Worm (Caenorhabditis elegans) whole organism, L1 larva: ENCODE data around the gene W07G1.7.

Source experiments
- C34B4.2 ChIP-seq: sonication (generic microtip); optimal IDR thresholded peaks from 2 replicates; lab custom pipeline; 2017; ENCODE audit warnings: mild to moderate bottlenecking, missing genetic modification characterization, missing compliant biosample characterization
- ama-1 ChIP-seq: fragments of 150-350 bp; optimal IDR thresholded peaks from 2 replicates; lab custom pipeline; 2014
- blmp-1 ChIP-seq: fragments of 150-350 bp; optimal IDR thresholded peaks from 2 replicates; lab custom pipeline; 2014; ENCODE audit warnings: missing biosample characterization, missing genetic modification characterization
- ceh-63 ChIP-seq: fragments of 200-800 bp; sonication (Bioruptor generic); optimal IDR thresholded peaks from 2 replicates; lab custom pipeline; 2018; ENCODE audit warnings: mild to moderate bottlenecking, missing genetic modification characterization, missing compliant biosample characterization
- ceh-8 ChIP-seq: fragments of 200-800 bp; sonication (Bioruptor generic); optimal IDR thresholded peaks from 2 replicates; lab custom pipeline; 2018; ENCODE audit warnings: mild to moderate bottlenecking, missing genetic modification characterization, moderate library complexity, missing compliant biosample characterization
- ceh-90 ChIP-seq: sonication (generic microtip); optimal IDR thresholded peaks from 2 replicates; lab custom pipeline; 2016; ENCODE audit warnings: missing genetic modification characterization, missing compliant biosample characterization
- ces-1 ChIP-seq: fragments of 150-350 bp; optimal IDR thresholded peaks from 2 replicates; lab custom pipeline; 2014; ENCODE audit warnings: missing biosample characterization, missing genetic modification reagents, missing genetic modification characterization
- dsc-1 ChIP-seq: sonication (generic microtip); optimal IDR thresholded peaks from 2 replicates; lab custom pipeline; 2016; ENCODE audit warnings: mild to moderate bottlenecking, missing genetic modification characterization, missing compliant biosample characterization
- efl-1 ChIP-seq, 4 experiments: fragments of 150-350 bp; optimal IDR thresholded peaks in 3 of 4; peaks in 1 of 4; 1 replicate in 1 of 4; 2 replicates in 3 of 4; lab custom pipeline; 2014; ENCODE audit warnings: missing biosample characterization in 2 of 4, missing genetic modification characterization in 2 of 4, missing genetic modification reagents in 2 of 4
- egl-13 ChIP-seq: sonication (generic microtip); optimal IDR thresholded peaks from 2 replicates; lab custom pipeline; 2016; ENCODE audit warnings: missing genotype, missing genetic modification reagents, missing genetic modification characterization, missing compliant biosample characterization
- elt-2 ChIP-seq: sonication (generic microtip); optimal IDR thresholded peaks from 2 replicates; lab custom pipeline; 2016; ENCODE audit warnings: missing genetic modification characterization, mild to moderate bottlenecking, inconsistent platforms, missing compliant biosample characterization, missing genetic modification reagents
- fkh-10 ChIP-seq: sonication (generic microtip); optimal IDR thresholded peaks from 2 replicates; lab custom pipeline; 2017; ENCODE audit warnings: missing biosample characterization, missing genetic modification reagents, missing genetic modification characterization
- fkh-8 ChIP-seq: sonication (generic microtip); optimal IDR thresholded peaks from 2 replicates; lab custom pipeline; 2016; ENCODE audit warnings: mild to moderate bottlenecking, missing genetic modification characterization, missing compliant biosample characterization
- fos-1 ChIP-seq: fragments of 150-350 bp; optimal IDR thresholded peaks from 2 replicates; lab custom pipeline; 2014; ENCODE audit warnings: missing biosample characterization, missing genetic modification characterization
- hlh-4 ChIP-seq: sonication (generic microtip); optimal IDR thresholded peaks from 2 replicates; lab custom pipeline; 2016; ENCODE audit warnings: mild to moderate bottlenecking, missing genetic modification characterization, missing compliant biosample characterization
- hpl-2 ChIP-seq: fragments of 150-350 bp; optimal IDR thresholded peaks from 2 replicates; lab custom pipeline; 2014; ENCODE audit warnings: missing biosample characterization, missing genetic modification reagents, missing genetic modification characterization
- lin-13 ChIP-seq: fragments of 150-350 bp; optimal IDR thresholded peaks from 2 replicates; lab custom pipeline; 2014; ENCODE audit warnings: missing biosample characterization, missing genetic modification reagents, missing genetic modification characterization
- lin-14 ChIP-seq: fragments of 200-800 bp; sonication (Bioruptor generic); optimal IDR thresholded peaks from 2 replicates; lab custom pipeline; 2018; ENCODE audit warnings: mild to moderate bottlenecking, missing genetic modification characterization, moderate library complexity, missing compliant biosample characterization
- lir-3 ChIP-seq: sonication (generic microtip); optimal IDR thresholded peaks from 2 replicates; lab custom pipeline; 2016; ENCODE audit warnings: mild to moderate bottlenecking, missing genetic modification characterization, moderate library complexity, missing compliant biosample characterization; ENCODE audit not compliant: poor library complexity
- mep-1 ChIP-seq: fragments of 150-350 bp; optimal IDR thresholded peaks from 2 replicates; lab custom pipeline; 2014; ENCODE audit warnings: missing biosample characterization, missing genetic modification characterization
- nhr-12 ChIP-seq: sonication (generic microtip); optimal IDR thresholded peaks from 2 replicates; lab custom pipeline; 2017; ENCODE audit warnings: missing biosample characterization, missing genetic modification characterization
- nhr-71 ChIP-seq: sonication (generic microtip); optimal IDR thresholded peaks from 2 replicates; lab custom pipeline; 2016; ENCODE audit warnings: mild to moderate bottlenecking, missing genetic modification characterization, moderate library complexity, missing compliant biosample characterization
- nhr-76 ChIP-seq: sonication (generic microtip); optimal IDR thresholded peaks from 2 replicates; lab custom pipeline; 2017; ENCODE audit warnings: missing biosample characterization, missing genetic modification characterization
- nhr-77 ChIP-seq: fragments of 150-350 bp; optimal IDR thresholded peaks from 2 replicates; lab custom pipeline; 2014; ENCODE audit warnings: missing biosample characterization, missing genetic modification characterization
- nhr-90 ChIP-seq: sonication (generic microtip); optimal IDR thresholded peaks from 2 replicates; lab custom pipeline; 2016; ENCODE audit warnings: mild to moderate bottlenecking, missing genetic modification characterization, missing compliant biosample characterization; ENCODE audit not compliant: poor library complexity
- pag-3 ChIP-seq: sonication (generic microtip); optimal IDR thresholded peaks from 2 replicates; lab custom pipeline; 2017; ENCODE audit warnings: missing genetic modification characterization, mild to moderate bottlenecking, missing compliant biosample characterization, antibody characterized with exemption, borderline replicate concordance; ENCODE audit not compliant: insufficient read depth
- rnt-1 ChIP-seq: sonication (generic microtip); optimal IDR thresholded peaks from 2 replicates; lab custom pipeline; 2016; ENCODE audit warnings: mild to moderate bottlenecking, missing genetic modification characterization, moderate library complexity, missing compliant biosample characterization
- snu-23 ChIP-seq: sonication (generic microtip); optimal IDR thresholded peaks from 2 replicates; lab custom pipeline; 2016; ENCODE audit warnings: missing genetic modification characterization, missing compliant biosample characterization
- sptf-1 ChIP-seq: fragments of 150-350 bp; optimal IDR thresholded peaks from 2 replicates; lab custom pipeline; 2014; ENCODE audit warnings: missing biosample characterization, missing genetic modification characterization
- tlp-1 ChIP-seq: fragments of 150-350 bp; optimal IDR thresholded peaks from 2 replicates; lab custom pipeline; 2014; ENCODE audit warnings: missing biosample characterization, missing genetic modification characterization
- unc-62 ChIP-seq: fragments of 150-350 bp; optimal IDR thresholded peaks from 2 replicates; lab custom pipeline; 2014; ENCODE audit warnings: missing biosample characterization, missing genetic modification reagents, missing genetic modification characterization
- unc-86 ChIP-seq: sonication (generic microtip); optimal IDR thresholded peaks from 2 replicates; lab custom pipeline; 2016; ENCODE audit warnings: missing genetic modification characterization, missing compliant biosample characterization
- ztf-4 ChIP-seq: fragments of 150-350 bp; optimal IDR thresholded peaks from 2 replicates; lab custom pipeline; 2014; ENCODE audit warnings: missing biosample characterization, missing genetic modification characterization

W07G1.7 gene

ce11 chrII:13935907-13936306 lies 30.2 kb downstream of the W07G1.7 start:
- peak; percentile 55 for TF ChIP-seq lin-14 (GFP tag; lab: Kevin White, UChicago)
- no peak for TF ChIP-seq nhr-71 (tag; lab: Kevin White, UChicago)
- no peak for TF ChIP-seq efl-1 (optimal IDR thresholded peaks at IDR 0.05; lab: Kevin White, UChicago)
- peak in 1 of 2 experiments; percentile 78 for TF ChIP-seq efl-1 (GFP tag; optimal IDR thresholded peaks at IDR 0.05 in 1 of 2; lab: Kevin White, UChicago)
- TF ChIP-seq fkh-10 (GFP tag; lab: Kevin White, UChicago), result no peak
- TF ChIP-seq snu-23, result no peak
- TF ChIP-seq elt-2 (tag; lab: Kevin White, UChicago), result no peak
- TF ChIP-seq sptf-1 (tag; lab: Kevin White, UChicago), result no peak
- peak; percentile 17 for TF ChIP-seq egl-13 (tag; lab: Kevin White, UChicago)
- TF ChIP-seq fkh-8 (tag; lab: Kevin White, UChicago), result no peak
- no peak for TF ChIP-seq tlp-1
- TF ChIP-seq nhr-77 (tag; lab: Kevin White, UChicago), result no peak
- TF ChIP-seq fos-1 (tag; lab: Kevin White, UChicago), result no peak
- peak; percentile 52 for TF ChIP-seq ceh-8
- TF ChIP-seq ztf-4 (tag; lab: Kevin White, UChicago), result no peak
- no peak for TF ChIP-seq nhr-90 (tag; lab: Kevin White, UChicago)
- no peak for TF ChIP-seq ceh-90

ce11 chrII:13933534-13933933 lies 32.6 kb downstream of the W07G1.7 start:
- no peak for TF ChIP-seq nhr-76 (tag; lab: Kevin White, UChicago)
- TF ChIP-seq unc-86 (tag; lab: Kevin White, UChicago), result no peak
- no peak for TF ChIP-seq egl-13 (tag; lab: Kevin White, UChicago)
- TF ChIP-seq efl-1 (optimal IDR thresholded peaks at IDR 0.05; lab: Kevin White, UChicago), result no peak
- peak in 1 of 2 experiments; percentile 61 for TF ChIP-seq efl-1 (GFP tag; optimal IDR thresholded peaks at IDR 0.05 in 1 of 2; lab: Kevin White, UChicago)
- TF ChIP-seq lir-3 (tag; lab: Kevin White, UChicago), result no peak
- no peak for TF ChIP-seq dsc-1 (tag; lab: Kevin White, UChicago)
- peak; percentile 47 for TF ChIP-seq lin-14 (GFP tag; lab: Kevin White, UChicago)
- no peak for TF ChIP-seq hlh-4 (tag; lab: Kevin White, UChicago)
- TF ChIP-seq C34B4.2, result no peak
- TF ChIP-seq lin-13, result no peak
- TF ChIP-seq ceh-63, result peak; percentile 76
- no peak for TF ChIP-seq nhr-77 (tag; lab: Kevin White, UChicago)
- TF ChIP-seq nhr-12, result no peak
- TF ChIP-seq ceh-8, result peak; percentile 56
- no peak for TF ChIP-seq ztf-4 (tag; lab: Kevin White, UChicago)
- no peak for TF ChIP-seq hpl-2
- no peak for TF ChIP-seq nhr-90 (tag; lab: Kevin White, UChicago)
- TF ChIP-seq mep-1, result no peak
- TF ChIP-seq rnt-1 (tag; lab: Kevin White, UChicago), result no peak
- TF ChIP-seq fos-1 (tag; lab: Kevin White, UChicago), result no peak
- no peak for TF ChIP-seq ama-1 (lab: Kevin White, UChicago)

- TF ChIP-seq pag-3 (tag; lab: Kevin White, UChicago) (no peak), dsc-1 (tag; lab: Kevin White, UChicago) (no peak), unc-62 (GFP tag; lab: Kevin White, UChicago) (no peak), nhr-71 (tag; lab: Kevin White, UChicago) (no peak), ces-1 (GFP tag; lab: Kevin White, UChicago) (no peak), rnt-1 (tag; lab: Kevin White, UChicago) (no peak), ceh-8 (no peak)
These were observed 34.2 kb downstream of the W07G1.7 start, which contains the start of gene hot-3 for ce11 chrII:13931944-13932343. Gene hot-3, minus strand, starts transcription at chrII:13932044.

- TF ChIP-seq blmp-1 (tag; lab: Kevin White, UChicago), result peak; percentile 1
- TF ChIP-seq sptf-1 (tag; lab: Kevin White, UChicago), result no peak
- no peak for TF ChIP-seq egl-13 (tag; lab: Kevin White, UChicago)
These were observed 41.2 kb downstream of the W07G1.7 start, which contains the start of gene mltn-5 for ce11 chrII:13924909-13925308. Gene mltn-5, plus strand, starts transcription at chrII:13925209.
